Fruit fly (Drosophila melanogaster) whole organism: ENCODE results near the gene CHOp24.

Source experiments
- EcR ChIP-seq, 2 experiments: fragments of >200 bp; optimal IDR thresholded peaks; 2 replicates each; lab custom pipeline; 2017; ENCODE audit warnings: missing biosample characterization in 2 of 2, missing genetic modification characterization in 2 of 2, missing genetic modification reagents in 2 of 2
- psq ChIP-seq: fragments of >200 bp; optimal IDR thresholded peaks from 2 replicates; lab custom pipeline; 2017

dm6 chrX:4503542-4503941 is 37.2 kb upstream of the CHOp24 start:
- TF ChIP-seq EcR (GFP tag; optimal IDR thresholded peaks at IDR 0.05; lab: Kevin White, UChicago) (no peak), psq (lab: Kevin White, UChicago) (no peak)
